Worm (Caenorhabditis elegans) whole organism, early embryonic: ENCODE measurements around the gene arrd-11.

Source experiments
- B0310.2 ChIP-seq: sonication (generic microtip); optimal IDR thresholded peaks from 2 replicates; lab custom pipeline; 2016; ENCODE audit warnings: mild to moderate bottlenecking, missing genetic modification characterization, missing compliant biosample characterization
- F13C5.2 ChIP-seq: sonication (generic microtip); optimal IDR thresholded peaks from 2 replicates; lab custom pipeline; 2017; ENCODE audit warnings: mild to moderate bottlenecking, missing genetic modification characterization, inconsistent platforms, missing compliant biosample characterization
- aly-1 ChIP-seq: sonication (generic microtip); optimal IDR thresholded peaks from 2 replicates; lab custom pipeline; 2016; ENCODE audit warnings: missing genetic modification characterization, missing compliant biosample characterization
- ama-1 ChIP-seq: fragments of 150-350 bp; optimal IDR thresholded peaks from 2 replicates; lab custom pipeline; 2014
- ceh-13 ChIP-seq: fragments of 200-800 bp; sonication (Bioruptor generic); optimal IDR thresholded peaks from 2 replicates; lab custom pipeline; 2018; ENCODE audit warnings: mild to moderate bottlenecking, missing genetic modification characterization, missing compliant biosample characterization
- ceh-36 ChIP-seq: sonication (generic microtip); optimal IDR thresholded peaks from 2 replicates; lab custom pipeline; 2016; ENCODE audit warnings: missing genetic modification characterization, inconsistent platforms, missing compliant biosample characterization
- ets-7 ChIP-seq: sonication (generic microtip); optimal IDR thresholded peaks from 2 replicates; lab custom pipeline; 2016; ENCODE audit warnings: missing genotype, missing genetic modification characterization, missing compliant biosample characterization
- flt-1 ChIP-seq: fragments of 200-800 bp; sonication (Bioruptor generic); IDR thresholded peaks from 2 replicates; pipeline ENCODE4 v1.3.6; 2022; ENCODE audit warnings: missing genetic modification characterization, missing compliant biosample characterization
- hmbx-1 ChIP-seq: sonication (generic microtip); optimal IDR thresholded peaks from 2 replicates; lab custom pipeline; 2016; ENCODE audit warnings: mild to moderate bottlenecking, missing genetic modification characterization, missing compliant biosample characterization
- hmg-4 ChIP-seq: fragments of 200-800 bp; sonication (Bioruptor generic); optimal IDR thresholded peaks from 2 replicates; lab custom pipeline; 2018; ENCODE audit warnings: mild to moderate bottlenecking, missing genetic modification characterization, missing compliant biosample characterization
- hnd-1 ChIP-seq: sonication (generic microtip); optimal IDR thresholded peaks from 2 replicates; lab custom pipeline; 2016; ENCODE audit warnings: missing genetic modification characterization, missing compliant biosample characterization
- pes-1 ChIP-seq: fragments of 200-800 bp; sonication (Bioruptor generic); IDR thresholded peaks from 2 replicates; pipeline ENCODE4 v1.3.6; 2022; ENCODE audit warnings: missing genetic modification reagents, missing genetic modification characterization, missing compliant biosample characterization
- scrt-1 ChIP-seq: fragments of 200-800 bp; sonication (Bioruptor generic); IDR thresholded peaks from 2 replicates; pipeline ENCODE4 v1.3.6; 2022; ENCODE audit warnings: missing genetic modification characterization, missing compliant biosample characterization
- sea-1 ChIP-seq: fragments of 200-800 bp; sonication (Bioruptor generic); conservative IDR thresholded peaks from 2 replicates; pipeline ENCODE4 v1.3.6; 2022; ENCODE audit warnings: missing genetic modification characterization, missing compliant biosample characterization
- tbx-11 ChIP-seq: fragments of 200-800 bp; sonication (Bioruptor generic); IDR thresholded peaks from 2 replicates; pipeline ENCODE4 v1.3.6; 2022; ENCODE audit warnings: missing genetic modification characterization, missing compliant biosample characterization
- tbx-37 ChIP-seq: fragments of 200-800 bp; sonication (Bioruptor generic); conservative IDR thresholded peaks from 2 replicates; pipeline ENCODE4 v1.3.6; 2022; ENCODE audit warnings: missing genetic modification reagents, missing genetic modification characterization, missing compliant biosample characterization
- tra-4 ChIP-seq: sonication (generic microtip); optimal IDR thresholded peaks from 2 replicates; lab custom pipeline; 2017; ENCODE audit warnings: missing genetic modification characterization, missing compliant biosample characterization

Gene arrd-11

ce11 chrII:13771335-13771734 lies 8.1 kb downstream of the arrd-11 start, which contains the start of gene C01B9.1:
C01B9.1 (plus strand) TSS chrII:13771575.
- TF ChIP-seq ceh-36 (tag; lab: Kevin White, UChicago) = no peak
- TF ChIP-seq tbx-11 = no peak
- no peak for TF ChIP-seq hmbx-1
- no peak for TF ChIP-seq F13C5.2 (tag; lab: Kevin White, UChicago)
- no peak for TF ChIP-seq ama-1
- TF ChIP-seq tra-4 = no peak
- no peak for TF ChIP-seq ets-7 (tag; lab: Kevin White, UChicago)
- TF ChIP-seq sea-1 (GFP tag; lab: Robert Waterston, UW) = no peak
- TF ChIP-seq B0310.2 (tag; lab: Kevin White, UChicago) = no peak
- no peak for TF ChIP-seq hmg-4 (GFP tag; lab: Kevin White, UChicago)
- no peak for TF ChIP-seq aly-1

DNA sequence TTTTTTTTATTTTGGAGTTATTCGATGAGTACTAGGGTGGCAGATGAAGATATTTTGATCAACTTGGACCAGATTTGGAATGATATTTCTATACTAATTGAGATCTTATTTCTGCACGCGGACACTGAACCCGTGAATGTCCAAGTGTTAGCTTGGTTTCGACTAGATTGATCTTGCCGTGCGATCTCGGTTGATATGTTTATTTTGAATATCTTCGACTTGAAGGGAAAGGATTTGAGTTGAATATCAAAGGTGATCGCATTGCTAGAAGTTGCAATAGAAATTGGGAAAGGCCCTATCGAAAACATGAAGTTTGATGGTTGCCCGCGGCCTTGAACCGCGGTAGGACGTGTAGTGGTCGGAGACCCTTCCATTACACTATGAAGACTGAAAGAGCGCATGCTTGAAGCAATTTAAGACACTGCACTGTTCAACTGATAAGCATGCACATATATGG lies 17.6 kb downstream of the arrd-11 start:
- TF ChIP-seq F13C5.2 (tag; lab: Kevin White, UChicago) = no peak
- no peak for TF ChIP-seq pes-1 (GFP tag; lab: Robert Waterston, UW)

- TF ChIP-seq hmg-4 (GFP tag; lab: Kevin White, UChicago) = no peak
- no peak for TF ChIP-seq ets-7 (tag; lab: Kevin White, UChicago)
- no peak for TF ChIP-seq ceh-13
- no peak for TF ChIP-seq F13C5.2 (tag; lab: Kevin White, UChicago)
- TF ChIP-seq flt-1 = no peak
- TF ChIP-seq tbx-37 (GFP tag; lab: Robert Waterston, UW) = no peak
- TF ChIP-seq scrt-1 (GFP tag; lab: Robert Waterston, UW) = no peak
- TF ChIP-seq ceh-36 (tag; lab: Kevin White, UChicago) = no peak
- TF ChIP-seq tra-4 = no peak
- no peak for TF ChIP-seq hnd-1 (tag; lab: Kevin White, UChicago)
- no peak for TF ChIP-seq tbx-11
- TF ChIP-seq hmbx-1 = no peak
- TF ChIP-seq ama-1 = no peak
- TF ChIP-seq aly-1 = no peak
- no peak for TF ChIP-seq pes-1 (GFP tag; lab: Robert Waterston, UW)
- no peak for TF ChIP-seq B0310.2 (tag; lab: Kevin White, UChicago)
Observed at ce11 chrII:13783880-13784279, 20.7 kb downstream of the arrd-11 start, which contains the start of gene C01B9.4. C01B9.4 (minus strand) TSS chrII:13783980.

DNA sequence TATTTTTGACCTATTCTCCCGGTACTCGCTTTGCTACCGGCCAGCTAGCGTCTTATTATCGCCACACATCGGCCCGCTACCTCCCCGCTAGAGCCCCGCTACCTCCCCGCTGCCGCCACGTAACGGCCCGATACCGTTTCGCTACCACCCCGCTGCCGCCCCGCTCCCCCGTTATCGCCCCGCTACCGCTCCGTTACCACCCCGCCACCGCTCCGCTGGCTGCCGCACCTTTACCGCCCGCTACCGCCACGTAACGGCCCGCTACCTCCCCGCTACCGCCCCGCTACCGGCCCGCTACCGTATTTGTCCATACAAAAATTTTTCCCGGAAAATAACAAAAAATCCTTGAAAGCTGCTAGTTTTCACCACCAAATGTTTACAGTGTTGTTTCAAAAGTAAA lies 22.4 kb downstream of the arrd-11 start:
- TF ChIP-seq hmg-4 (GFP tag; lab: Kevin White, UChicago) (peak; percentile 0), ets-7 (tag; lab: Kevin White, UChicago) (no peak)

DNA sequence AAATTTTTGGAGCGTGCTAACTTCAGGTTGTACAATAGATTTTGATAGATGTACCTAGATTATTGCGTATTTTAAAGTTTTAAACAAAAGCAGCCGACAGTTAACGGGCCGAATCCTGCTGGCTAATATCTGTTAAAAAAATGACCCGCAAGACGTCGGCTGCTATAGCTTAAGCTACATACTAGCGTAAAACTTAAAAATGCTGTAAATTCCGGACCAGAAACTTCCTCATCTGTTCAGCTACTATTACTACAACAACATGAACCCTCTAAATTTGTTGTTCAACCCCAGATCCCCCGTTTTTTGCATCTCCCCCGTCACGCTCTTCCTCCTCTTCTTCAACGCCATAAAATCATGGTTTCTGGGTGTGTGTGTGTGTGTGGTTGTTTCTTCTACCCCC lies 23.7 kb downstream of the arrd-11 start:
- TF ChIP-seq tbx-37 (GFP tag; lab: Robert Waterston, UW) (no peak), ceh-13 (no peak), ama-1 (no peak), hmg-4 (GFP tag; lab: Kevin White, UChicago) (no peak), sea-1 (GFP tag; lab: Robert Waterston, UW) (no peak), aly-1 (no peak), ceh-36 (tag; lab: Kevin White, UChicago) (no peak), tbx-11 (no peak)

DNA sequence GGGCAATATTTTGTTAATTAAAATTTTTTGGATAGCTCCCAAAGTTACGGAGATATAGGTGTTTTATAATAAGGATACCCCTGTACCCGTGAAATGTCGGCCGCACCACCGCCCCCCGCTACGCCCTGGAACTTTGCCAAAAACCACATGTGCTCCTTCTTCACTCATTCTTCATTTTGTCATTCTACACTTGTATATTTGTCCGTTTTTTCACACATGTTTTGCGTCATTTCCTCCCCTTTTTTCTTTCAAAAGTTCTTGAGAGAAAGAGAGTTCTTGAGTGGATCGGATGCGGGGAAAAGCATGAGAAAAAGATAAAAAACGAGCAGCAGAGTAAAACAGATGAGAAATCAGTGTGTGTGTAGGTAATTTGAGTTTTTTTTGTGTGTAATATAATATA lies 25.6 kb downstream of the arrd-11 start:
- TF ChIP-seq F13C5.2 (tag; lab: Kevin White, UChicago) (no peak), sea-1 (GFP tag; lab: Robert Waterston, UW) (no peak), ceh-36 (tag; lab: Kevin White, UChicago) (no peak), ceh-13 (no peak), hnd-1 (tag; lab: Kevin White, UChicago) (no peak), tra-4 (no peak), aly-1 (no peak)

DNA sequence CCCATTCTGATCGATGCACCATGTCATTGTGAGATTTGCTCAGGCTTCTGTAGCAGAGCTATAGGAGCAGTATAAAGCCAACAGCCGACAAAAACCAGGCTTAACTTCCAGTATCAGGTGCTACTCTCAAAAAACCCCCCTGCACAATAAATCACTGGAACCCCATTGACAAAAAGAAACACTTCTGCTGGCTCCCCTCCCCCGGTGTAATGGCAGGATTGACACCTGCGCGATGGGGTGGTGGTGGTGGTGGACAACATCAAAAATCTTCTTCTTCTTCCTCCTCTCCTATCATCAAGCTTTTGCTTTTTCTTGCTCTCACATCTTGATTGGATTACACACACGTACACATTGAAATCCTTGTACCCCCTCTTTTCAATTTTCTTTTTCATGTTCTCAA lies 26.5 kb downstream of the arrd-11 start:
- TF ChIP-seq tra-4 (no peak), B0310.2 (tag; lab: Kevin White, UChicago) (no peak)

DNA sequence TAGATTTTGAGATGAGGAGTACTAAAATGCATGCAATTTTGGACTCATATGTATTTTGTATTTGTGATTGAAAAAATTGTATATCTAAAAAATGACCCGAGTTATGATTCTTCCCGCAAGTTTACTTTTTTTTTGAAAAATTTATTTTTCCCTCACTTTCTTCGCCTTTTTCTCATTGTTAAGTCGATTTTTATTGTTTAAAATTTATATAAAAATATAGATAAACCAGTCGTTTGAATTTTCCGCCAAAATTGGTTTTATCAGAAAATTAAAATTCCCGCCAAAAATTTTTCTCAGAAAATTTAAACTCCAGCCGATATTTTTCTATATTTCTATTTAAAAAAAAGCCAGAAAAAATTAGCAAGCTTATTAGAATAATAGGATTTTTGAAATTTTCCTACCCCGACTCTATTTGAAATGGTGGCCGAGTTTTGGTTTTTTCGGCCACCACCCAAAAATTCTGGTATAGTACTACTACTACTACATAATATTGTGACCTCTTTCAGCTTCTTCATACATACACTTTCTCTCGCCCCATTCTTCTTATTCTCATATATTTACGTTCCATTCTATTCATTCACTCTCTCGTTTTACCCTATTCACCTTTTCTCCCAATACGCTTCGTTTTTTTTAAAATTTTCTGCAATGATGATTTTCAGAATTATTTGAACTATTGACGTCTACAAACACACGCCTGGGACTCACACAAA lies 28.5 kb downstream of the arrd-11 start, which contains the start of gene ZK131.11:
TSS of gene ZK131.11 (plus strand) at position 660 of the 710 bp plus-strand sequence.
- TF ChIP-seq tbx-11 (no peak), B0310.2 (tag; lab: Kevin White, UChicago) (no peak), ets-7 (tag; lab: Kevin White, UChicago) (no peak), ceh-36 (tag; lab: Kevin White, UChicago) (no peak), aly-1 (no peak), sea-1 (GFP tag; lab: Robert Waterston, UW) (no peak), tra-4 (no peak), tbx-37 (GFP tag; lab: Robert Waterston, UW) (no peak)

ce11 chrII:13795160-13795559 lies 31.9 kb downstream of the arrd-11 start:
- TF ChIP-seq hnd-1 (tag; lab: Kevin White, UChicago) = no peak
- TF ChIP-seq ceh-13 = no peak
